Fruit fly (Drosophila melanogaster) whole organism, embryonic: ENCODE results near the gene Tyler.
A peak's percentile ranks its signal among the peaks of the same experiment; 100 is the strongest.

ENCODE experiments used
- Aef1 ChIP-seq: fragments of 200-800 bp; sonication (Bioruptor generic); IDR thresholded peaks from 3 replicates; pipeline ENCODE4 v1.3.6; 2022; ENCODE audit warnings: missing biosample characterization, missing genetic modification characterization
- Atf6 ChIP-seq: fragments of 200-800 bp; sonication (Bioruptor generic); IDR thresholded peaks from 2 replicates; pipeline ENCODE4 v1.3.6; 2022; ENCODE audit warnings: missing biosample characterization, missing genetic modification characterization
- B-H2 ChIP-seq: fragments of 200-800 bp; sonication (Bioruptor generic); optimal IDR thresholded peaks from 2 replicates; lab custom pipeline; 2018; ENCODE audit warnings: missing biosample characterization, mild to moderate bottlenecking, missing genetic modification characterization
- BtbVII ChIP-seq: fragments of 200-800 bp; sonication (Bioruptor generic); optimal IDR thresholded peaks from 3 replicates; lab custom pipeline; 2017; ENCODE audit warnings: missing biosample characterization, mild to moderate bottlenecking, missing genetic modification characterization
- C15 ChIP-seq: fragments of 200-800 bp; sonication (Bioruptor generic); IDR thresholded peaks from 3 replicates; pipeline ENCODE4 v1.3.6; 2022; ENCODE audit warnings: missing biosample characterization, missing genetic modification characterization
- CG10959 ChIP-seq: fragments of 200-800 bp; sonication (Bioruptor generic); IDR thresholded peaks from 2 replicates; pipeline ENCODE4 v1.3.6; 2022; ENCODE audit warnings: missing biosample characterization, missing genetic modification characterization
- CG11398 ChIP-seq: fragments of 200-800 bp; sonication (Bioruptor generic); optimal IDR thresholded peaks from 2 replicates; lab custom pipeline; 2016; ENCODE audit warnings: missing biosample characterization, missing genetic modification characterization
- CG12236 ChIP-seq: fragments of 200-800 bp; sonication (Bioruptor generic); optimal IDR thresholded peaks from 2 replicates; lab custom pipeline; 2016; ENCODE audit warnings: missing biosample characterization, missing genetic modification characterization
- CG1233 ChIP-seq: fragments of 200-800 bp; sonication (Bioruptor generic); optimal IDR thresholded peaks from 4 replicates; lab custom pipeline; 2018; ENCODE audit warnings: missing biosample characterization, mild to moderate bottlenecking, missing genetic modification characterization
- CG12769 ChIP-seq: fragments of 200-800 bp; sonication (Bioruptor generic); optimal IDR thresholded peaks from 2 replicates; lab custom pipeline; 2019; ENCODE audit warnings: missing biosample characterization, mild to moderate bottlenecking, missing genetic modification characterization, moderate library complexity
- CG13287 ChIP-seq: fragments of 200-800 bp; sonication (Bioruptor generic); IDR thresholded peaks from 2 replicates; pipeline ENCODE4 v1.3.6; 2022; ENCODE audit warnings: missing biosample characterization, missing genetic modification characterization; ENCODE audit not compliant: partially characterized antibody
- CG13624 ChIP-seq: fragments of 200-800 bp; sonication (Bioruptor generic); optimal IDR thresholded peaks from 2 replicates; lab custom pipeline; 2016; ENCODE audit warnings: missing biosample characterization, missing genetic modification characterization
- CG14050 ChIP-seq: fragments of 200-800 bp; sonication (Bioruptor generic); IDR thresholded peaks from 3 replicates; pipeline ENCODE4 v1.3.6; 2022; ENCODE audit warnings: missing biosample characterization, missing genetic modification characterization
- CG17802 ChIP-seq: fragments of 200-800 bp; sonication (Bioruptor generic); optimal IDR thresholded peaks from 2 replicates; lab custom pipeline; 2018; ENCODE audit warnings: missing biosample characterization, mild to moderate bottlenecking, missing genetic modification characterization, moderate library complexity
- CG18262 ChIP-seq: fragments of 200-800 bp; optimal IDR thresholded peaks from 3 replicates; lab custom pipeline; 2019; ENCODE audit warnings: missing biosample characterization, mild to moderate bottlenecking, missing genetic modification characterization, moderate library complexity
- CG2712 ChIP-seq: fragments of 200-800 bp; optimal IDR thresholded peaks from 3 replicates; lab custom pipeline; 2019; ENCODE audit warnings: missing biosample characterization, mild to moderate bottlenecking, missing genetic modification characterization, moderate library complexity
- CG32532 ChIP-seq: fragments of 200-800 bp; sonication (Bioruptor generic); IDR thresholded peaks from 2 replicates; pipeline ENCODE4 v1.3.6; 2022; ENCODE audit warnings: missing biosample characterization, missing genetic modification characterization
- CG4282 ChIP-seq: fragments of 200-800 bp; sonication (Bioruptor generic); optimal IDR thresholded peaks from 2 replicates; lab custom pipeline; 2016; ENCODE audit warnings: missing biosample characterization, missing genetic modification characterization
- CG4360 ChIP-seq: fragments of 200-800 bp; sonication (Bioruptor generic); IDR thresholded peaks from 2 replicates; pipeline ENCODE4 v1.3.6; 2022; ENCODE audit warnings: missing biosample characterization, missing genetic modification characterization
- CG4707 ChIP-seq: fragments of 200-800 bp; sonication (Bioruptor generic); optimal IDR thresholded peaks from 2 replicates; lab custom pipeline; 2018; ENCODE audit warnings: missing biosample characterization, mild to moderate bottlenecking, missing genetic modification characterization, moderate library complexity
- CG4730 ChIP-seq: fragments of 200-800 bp; sonication (Bioruptor generic); IDR thresholded peaks from 2 replicates; pipeline ENCODE4 v1.3.6; 2022; ENCODE audit warnings: missing biosample characterization, missing genetic modification characterization
- CG7786 ChIP-seq: fragments of 200-800 bp; sonication (Bioruptor generic); optimal IDR thresholded peaks from 2 replicates; lab custom pipeline; 2016; ENCODE audit warnings: missing biosample characterization, missing genetic modification characterization
- CG8290 ChIP-seq, 3 experiments: fragments of 200-800 bp; sonication (Bioruptor generic); optimal IDR thresholded peaks; 2 replicates each; lab custom pipeline; 2016 to 2019; ENCODE audit warnings: missing biosample characterization in 3 of 3, missing genetic modification characterization in 3 of 3, mild to moderate bottlenecking in 2 of 3, moderate library complexity in 1 of 3
- CG9932 ChIP-seq: fragments of 200-800 bp; sonication (Bioruptor generic); IDR thresholded peaks from 2 replicates; pipeline ENCODE4 v1.3.6; 2022; ENCODE audit warnings: missing biosample characterization, missing genetic modification characterization
- E2f2 ChIP-seq: fragments of 200-800 bp; sonication (Bioruptor generic); IDR thresholded peaks from 2 replicates; pipeline ENCODE4 v1.3.6; 2022; ENCODE audit warnings: missing biosample characterization, missing genetic modification characterization
- GATAe ChIP-seq: fragments of 200-800 bp; sonication (Bioruptor generic); conservative IDR thresholded peaks from 2 replicates; pipeline ENCODE4 v1.3.6; 2022; ENCODE audit warnings: missing biosample characterization, missing genetic modification characterization
- H2.0 ChIP-seq: fragments of 200-800 bp; sonication (Bioruptor generic); IDR thresholded peaks from 2 replicates; pipeline ENCODE4 v1.3.6; 2022; ENCODE audit warnings: missing biosample characterization, missing genetic modification characterization
- NfI ChIP-seq: fragments of 200-800 bp; sonication (Bioruptor generic); optimal IDR thresholded peaks from 3 replicates; lab custom pipeline; 2018; ENCODE audit warnings: missing biosample characterization, mild to moderate bottlenecking, missing genetic modification characterization, moderate library complexity
- Oaz ChIP-seq: fragments of 200-800 bp; sonication (Bioruptor generic); IDR thresholded peaks from 2 replicates; pipeline ENCODE4 v1.3.6; 2022; ENCODE audit warnings: missing biosample characterization, missing genetic modification characterization
- Sox100B ChIP-seq: fragments of 200-800 bp; sonication (Bioruptor generic); optimal IDR thresholded peaks from 3 replicates; lab custom pipeline; 2018; ENCODE audit warnings: missing biosample characterization, mild to moderate bottlenecking, missing genetic modification characterization
- Sry-δ ChIP-seq: fragments of 200-800 bp; sonication (Bioruptor generic); optimal IDR thresholded peaks from 2 replicates; lab custom pipeline; 2016; ENCODE audit warnings: missing biosample characterization, missing genetic modification characterization
- Trl ChIP-seq, 3 experiments: fragments of >200 bp in 2 of 3; fragments of 200-800 bp in 1 of 3; sonication (Bioruptor generic) in 1 of 3; optimal IDR thresholded peaks; 2 replicates in 1 of 3; 3 replicates in 2 of 3; lab custom pipeline; 2016 to 2017; ENCODE audit warnings: missing biosample characterization in 1 of 3, missing genetic modification characterization in 1 of 3
- abd-A ChIP-seq: fragments of 200-800 bp; sonication (Bioruptor generic); optimal IDR thresholded peaks from 3 replicates; lab custom pipeline; 2019; ENCODE audit warnings: missing biosample characterization, mild to moderate bottlenecking, missing genetic modification characterization, moderate library complexity
- ato ChIP-seq: fragments of 200-800 bp; sonication (Bioruptor generic); IDR thresholded peaks from 2 replicates; pipeline ENCODE4 v1.3.6; 2022; ENCODE audit warnings: missing biosample characterization, missing genetic modification characterization; ENCODE audit not compliant: partially characterized antibody
- chif ChIP-seq, 2 experiments: fragments of 200-800 bp; sonication (Bioruptor generic); optimal IDR thresholded peaks; 3 replicates each; lab custom pipeline; 2016; ENCODE audit warnings: missing biosample characterization in 2 of 2, missing genetic modification characterization in 2 of 2
- crol ChIP-seq: fragments of 200-800 bp; sonication (Bioruptor generic); IDR thresholded peaks from 2 replicates; pipeline ENCODE4 v1.3.6; 2022; ENCODE audit warnings: missing biosample characterization, missing genetic modification characterization
- da ChIP-seq: fragments of 200-800 bp; sonication (Bioruptor generic); optimal IDR thresholded peaks from 2 replicates; lab custom pipeline; 2016; ENCODE audit warnings: missing biosample characterization, missing genetic modification characterization
- ewg ChIP-seq: fragments of 200-800 bp; sonication (Bioruptor generic); optimal IDR thresholded peaks from 3 replicates; lab custom pipeline; 2017; ENCODE audit warnings: mild to moderate bottlenecking, missing biosample characterization, missing genetic modification reagents, missing genetic modification characterization
- hkb ChIP-seq, 2 experiments: fragments of 200-800 bp in 1 of 2; fragments of >200 bp in 1 of 2; sonication (Bioruptor generic) in 1 of 2; IDR thresholded peaks in 1 of 2; optimal IDR thresholded peaks in 1 of 2; 2 replicates each; pipeline versions ENCODE4 v1.3.6 to Lab custom; 2017 to 2022; ENCODE audit warnings: missing biosample characterization in 1 of 2, missing genetic modification characterization in 1 of 2
- kay ChIP-seq: fragments of 200-800 bp; sonication (Bioruptor generic); optimal IDR thresholded peaks from 2 replicates; lab custom pipeline; 2016; ENCODE audit warnings: missing biosample characterization, missing genetic modification characterization
- mld ChIP-seq: fragments of 200-800 bp; sonication (Bioruptor generic); IDR thresholded peaks from 3 replicates; pipeline ENCODE4 v1.3.6; 2022; ENCODE audit warnings: missing biosample characterization, missing genetic modification characterization; ENCODE audit not compliant: partially characterized antibody
- onecut ChIP-seq: fragments of 200-800 bp; sonication (Bioruptor generic); IDR thresholded peaks from 2 replicates; pipeline ENCODE4 v1.3.6; 2022; ENCODE audit warnings: missing biosample characterization, missing genetic modification characterization
- org-1 ChIP-seq: fragments of 200-800 bp; sonication (Bioruptor generic); optimal IDR thresholded peaks from 2 replicates; lab custom pipeline; 2017; ENCODE audit warnings: missing biosample characterization, missing genetic modification characterization
- rib ChIP-seq: fragments of 200-800 bp; sonication (Bioruptor generic); IDR thresholded peaks from 2 replicates; pipeline ENCODE4 v1.3.6; 2022; ENCODE audit warnings: missing biosample characterization, missing genetic modification characterization
- schlank ChIP-seq: fragments of 200-800 bp; sonication (Bioruptor generic); optimal IDR thresholded peaks from 2 replicates; lab custom pipeline; 2018; ENCODE audit warnings: missing biosample characterization, mild to moderate bottlenecking, missing genetic modification characterization
- slbo ChIP-seq: fragments of 200-800 bp; sonication (Bioruptor generic); IDR thresholded peaks from 2 replicates; pipeline ENCODE4 v1.3.6; 2022; ENCODE audit warnings: missing biosample characterization, missing genetic modification characterization
- stwl ChIP-seq: fragments of 200-800 bp; sonication (Bioruptor generic); optimal IDR thresholded peaks from 3 replicates; lab custom pipeline; 2018; ENCODE audit warnings: missing biosample characterization, mild to moderate bottlenecking, missing genetic modification characterization, moderate library complexity
- tgo ChIP-seq: fragments of 200-800 bp; sonication (Bioruptor generic); IDR thresholded peaks from 3 replicates; pipeline ENCODE4 v1.3.6; 2022; ENCODE audit warnings: missing biosample characterization, missing genetic modification characterization
- tup ChIP-seq: fragments of 200-800 bp; sonication (Bioruptor generic); optimal IDR thresholded peaks from 2 replicates; lab custom pipeline; 2016; ENCODE audit warnings: missing biosample characterization, mild to moderate bottlenecking, missing genetic modification characterization, moderate library complexity
- zf30C ChIP-seq: fragments of 200-800 bp; sonication (Bioruptor generic); optimal IDR thresholded peaks from 3 replicates; lab custom pipeline; 2018; ENCODE audit warnings: missing biosample characterization, mild to moderate bottlenecking, missing genetic modification characterization

Gene Tyler

DNA sequence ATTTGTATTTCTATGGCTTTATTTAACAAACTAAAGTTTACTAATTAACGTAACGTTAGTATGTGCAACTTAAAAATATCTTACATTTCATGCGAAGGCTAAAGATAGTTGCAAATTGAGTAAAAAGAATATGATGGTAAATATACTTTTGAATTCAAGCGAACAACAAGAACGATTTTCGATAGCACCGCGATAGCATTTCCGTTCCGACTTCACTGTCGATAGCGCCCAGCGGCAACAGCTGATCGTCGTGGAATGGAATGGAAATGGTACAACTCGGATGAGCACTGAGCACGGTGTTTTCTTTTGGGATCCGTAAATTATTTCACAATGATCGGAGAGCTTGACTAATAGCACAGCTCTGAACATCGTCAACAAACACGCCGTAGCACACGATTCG lies 2.1 kb downstream of the Tyler start (continued):
- TF ChIP-seq Sry-δ (peak; percentile 46), org-1 (GFP tag; lab: Kevin White, UChicago) (peak; percentile 29), zf30C (no peak), CG12236 (GFP tag; lab: Kevin White, UChicago) (peak; percentile 20), CG1233 (GFP tag; lab: Kevin White, UChicago) (peak; percentile 71), CG12769 (tag; lab: Kevin White, UChicago) (no peak), chif (GFP tag; optimal IDR thresholded peaks at IDR 0.05; lab: Kevin White, UChicago) (no peak), crol (no peak), CG9932 (no peak), Sox100B (GFP tag; lab: Kevin White, UChicago) (no peak), GATAe (GFP tag; lab: Robert Waterston, UW) (no peak), CG32532 (peak; percentile 41; the same call in 1 of the 2 replicates), CG2712 (tag; lab: Kevin White, UChicago) (peak; percentile 51), C15 (GFP tag; lab: Robert Waterston, UW) (no peak), abd-A (tag; lab: Kevin White, UChicago) (no peak), rib (no peak), CG10959 (no peak), da (GFP tag; lab: Kevin White, UChicago) (no peak), hkb (optimal IDR thresholded peaks at IDR 0.05; lab: Kevin White, UChicago) (no peak), hkb (GFP tag; IDR thresholded peaks at IDR 0.05; lab: Robert Waterston, UW) (peak; percentile 69), CG4707 (GFP tag; lab: Kevin White, UChicago) (peak; percentile 63), CG14050 (no peak), CG13624 (peak; percentile 35), ewg (GFP tag; lab: Kevin White, UChicago) (no peak), CG18262 (tag; lab: Kevin White, UChicago) (peak; percentile 34), onecut (GFP tag; lab: Robert Waterston, UW) (peak; percentile 64), stwl (tag; lab: Kevin White, UChicago) (peak; percentile 76), Oaz (GFP tag; lab: Robert Waterston, UW) (no peak), schlank (tag; lab: Kevin White, UChicago) (peak; percentile 71), B-H2 (GFP tag; lab: Kevin White, UChicago) (peak; percentile 76), Aef1 (no peak), NfI (GFP tag; lab: Kevin White, UChicago) (peak; percentile 78), CG4360 (GFP tag; lab: Robert Waterston, UW) (no peak), tgo (GFP tag; lab: Robert Waterston, UW) (no peak), slbo (no peak), tup (no peak), CG8290 (GFP tag; optimal IDR thresholded peaks at IDR 0.05; lab: Kevin White, UChicago) (no peak), CG8290 (tag; optimal IDR thresholded peaks at IDR 0.05; lab: Kevin White, UChicago) (peak; percentile 63 to 82), mld (GFP tag; lab: Robert Waterston, UW) (no peak), ato (GFP tag; lab: Robert Waterston, UW) (0 out of 2 replicates have a peak, but pooled peaks have one; percentile 38), CG17802 (tag; lab: Kevin White, UChicago) (no peak), Trl (optimal IDR thresholded peaks at IDR 0.05; lab: Kevin White, UChicago) (no peak), Trl (GFP tag; optimal IDR thresholded peaks at IDR 0.05; lab: Kevin White, UChicago) (no peak), CG4282 (GFP tag; lab: Kevin White, UChicago) (no peak), CG7786 (no peak), Atf6 (GFP tag; lab: Robert Waterston, UW) (peak; percentile 38; the same call in 1 of the 2 replicates), BtbVII (GFP tag; lab: Kevin White, UChicago) (peak; percentile 59), H2.0 (GFP tag; lab: Robert Waterston, UW) (no peak), CG4730 (no peak), E2f2 (GFP tag; lab: Robert Waterston, UW) (peak; percentile 83), CG11398 (GFP tag; lab: Kevin White, UChicago) (no peak), CG13287 (GFP tag; lab: Robert Waterston, UW) (peak; percentile 75), kay (GFP tag; lab: Kevin White, UChicago) (no peak)
